Worm (Caenorhabditis elegans) whole organism, late embryonic: Measurements from ENCODE around the gene T21D12.7.

Source experiments
- lin-11 ChIP-seq: fragments of 200-800 bp; sonication (Bioruptor generic); optimal IDR thresholded peaks from 2 replicates; lab custom pipeline; 2018; ENCODE audit warnings: mild to moderate bottlenecking, missing genetic modification characterization, missing compliant biosample characterization
- nhr-11 ChIP-seq: fragments of 150-350 bp; optimal IDR thresholded peaks from 2 replicates; lab custom pipeline; 2014; ENCODE audit warnings: missing biosample characterization, missing genetic modification characterization

- TF ChIP-seq lin-11 (tag; lab: Kevin White, UChicago) (no peak), nhr-11 (no peak)
Measured at ce11 chrIV:255379-255857, 35.8 kb downstream of the T21D12.7 start, which contains the start of gene rcat-1.
